Fruit fly (Drosophila melanogaster) whole organism, embryonic: ENCODE measurements around the gene bol.

Source experiments
- Blimp-1 ChIP-seq: fragments of 200-800 bp; sonication (Bioruptor generic); optimal IDR thresholded peaks from 3 replicates; lab custom pipeline; 2018; ENCODE audit warnings: missing biosample characterization, missing genetic modification characterization, mild to moderate bottlenecking, moderate library complexity, missing genetic modification reagents
- CG12071 ChIP-seq: fragments of 200-800 bp; sonication (Bioruptor generic); optimal IDR thresholded peaks from 3 replicates; lab custom pipeline; 2018; ENCODE audit warnings: missing biosample characterization, mild to moderate bottlenecking, missing genetic modification characterization
- CG12391 ChIP-seq: fragments of 200-800 bp; sonication (Bioruptor generic); optimal IDR thresholded peaks from 3 replicates; lab custom pipeline; 2018; ENCODE audit warnings: missing biosample characterization, mild to moderate bottlenecking, missing genetic modification characterization, moderate library complexity
- CG12744 ChIP-seq: fragments of 200-800 bp; sonication (Bioruptor generic); optimal IDR thresholded peaks from 2 replicates; lab custom pipeline; 2016; ENCODE audit warnings: missing biosample characterization, missing genetic modification characterization
- CG14050 ChIP-seq: fragments of 200-800 bp; sonication (Bioruptor generic); IDR thresholded peaks from 3 replicates; pipeline ENCODE4 v1.3.6; 2022; ENCODE audit warnings: missing biosample characterization, missing genetic modification characterization
- CG15011 ChIP-seq: fragments of 200-800 bp; sonication (Bioruptor generic); optimal IDR thresholded peaks from 3 replicates; lab custom pipeline; 2018; ENCODE audit warnings: missing biosample characterization, mild to moderate bottlenecking, missing genetic modification characterization
- CG1647 ChIP-seq: fragments of 200-800 bp; sonication (Bioruptor generic); optimal IDR thresholded peaks from 3 replicates; lab custom pipeline; 2016; ENCODE audit warnings: missing biosample characterization, missing genetic modification characterization
- CG17186 ChIP-seq: fragments of 200-800 bp; sonication (Bioruptor generic); optimal IDR thresholded peaks from 3 replicates; lab custom pipeline; 2017; ENCODE audit warnings: missing biosample characterization, missing genetic modification reagents, missing genetic modification characterization
- CG2199 ChIP-seq: fragments of 200-800 bp; sonication (Bioruptor generic); IDR thresholded peaks from 3 replicates; pipeline ENCODE4 v1.3.6; 2022; ENCODE audit warnings: missing biosample characterization, missing genetic modification characterization
- CG30020 ChIP-seq: fragments of 200-800 bp; optimal IDR thresholded peaks from 2 replicates; lab custom pipeline; 2019; ENCODE audit warnings: missing biosample characterization, mild to moderate bottlenecking, missing genetic modification characterization, moderate library complexity
- CG30403 ChIP-seq: fragments of 200-800 bp; sonication (Bioruptor generic); optimal IDR thresholded peaks from 3 replicates; lab custom pipeline; 2016; ENCODE audit warnings: missing biosample characterization, missing genetic modification characterization
- CG4617 ChIP-seq: fragments of 200-800 bp; sonication (Bioruptor generic); optimal IDR thresholded peaks from 3 replicates; lab custom pipeline; 2016; ENCODE audit warnings: missing biosample characterization, missing genetic modification characterization, borderline replicate concordance
- CG5953 ChIP-seq: fragments of 200-800 bp; sonication (Bioruptor generic); IDR thresholded peaks from 2 replicates; pipeline ENCODE4 v1.3.6; 2022; ENCODE audit warnings: missing biosample characterization, missing genetic modification characterization
- CG6689 ChIP-seq: fragments of 200-800 bp; sonication (Bioruptor generic); IDR thresholded peaks from 2 replicates; pipeline ENCODE4 v1.3.6; 2022; ENCODE audit warnings: missing biosample characterization, missing genetic modification characterization
- CG8089 ChIP-seq: fragments of 200-800 bp; sonication (Bioruptor generic); optimal IDR thresholded peaks from 3 replicates; lab custom pipeline; 2016; ENCODE audit warnings: missing biosample characterization, missing genetic modification characterization
- CG8765 ChIP-seq: fragments of 200-800 bp; sonication (Bioruptor generic); IDR thresholded peaks from 2 replicates; pipeline ENCODE4 v1.3.6; 2022; ENCODE audit warnings: missing biosample characterization, missing genetic modification characterization
- CG9932 ChIP-seq: fragments of 200-800 bp; sonication (Bioruptor generic); IDR thresholded peaks from 2 replicates; pipeline ENCODE4 v1.3.6; 2022; ENCODE audit warnings: missing biosample characterization, missing genetic modification characterization
- Dfd ChIP-seq, 2 experiments: fragments of >200 bp; optimal IDR thresholded peaks; 2 replicates each; lab custom pipeline; 2017; ENCODE audit warnings: missing biosample characterization in 2 of 2, missing genetic modification characterization in 2 of 2
- Ets97D ChIP-seq: fragments of 200-800 bp; sonication (Bioruptor generic); optimal IDR thresholded peaks from 3 replicates; lab custom pipeline; 2016; ENCODE audit warnings: missing biosample characterization, missing genetic modification characterization
- HmgD ChIP-seq: fragments of 200-800 bp; sonication (Bioruptor generic); optimal IDR thresholded peaks from 3 replicates; lab custom pipeline; 2016; ENCODE audit warnings: missing biosample characterization, missing genetic modification characterization
- Jarid2 ChIP-seq: fragments of 200-800 bp; sonication (Bioruptor generic); optimal IDR thresholded peaks from 3 replicates; lab custom pipeline; 2017; ENCODE audit warnings: mild to moderate bottlenecking, missing biosample characterization, missing genetic modification reagents, missing genetic modification characterization
- Lhr ChIP-seq: fragments of 200-800 bp; sonication (Bioruptor generic); optimal IDR thresholded peaks from 3 replicates; lab custom pipeline; 2017; ENCODE audit warnings: mild to moderate bottlenecking, missing biosample characterization, missing genetic modification reagents, missing genetic modification characterization
- MBD-R2 ChIP-seq: fragments of 200-800 bp; sonication (Bioruptor generic); IDR thresholded peaks from 2 replicates; pipeline ENCODE4 v1.3.6; 2022; ENCODE audit warnings: missing biosample characterization, missing genetic modification characterization
- Optix ChIP-seq: fragments of 200-800 bp; sonication (Bioruptor generic); IDR thresholded peaks from 3 replicates; pipeline ENCODE4 v1.3.6; 2022; ENCODE audit warnings: missing biosample characterization, missing genetic modification characterization
- Sry-δ ChIP-seq: fragments of 200-800 bp; sonication (Bioruptor generic); optimal IDR thresholded peaks from 2 replicates; lab custom pipeline; 2016; ENCODE audit warnings: missing biosample characterization, missing genetic modification characterization
- Taf1 ChIP-seq: fragments of 200-800 bp; sonication (Bioruptor generic); IDR thresholded peaks from 2 replicates; pipeline ENCODE4 v1.3.6; 2022; ENCODE audit warnings: missing biosample characterization, missing genetic modification characterization
- YL-1 ChIP-seq: fragments of 200-800 bp; sonication (Bioruptor generic); optimal IDR thresholded peaks from 3 replicates; lab custom pipeline; 2017; ENCODE audit warnings: missing biosample characterization, mild to moderate bottlenecking, missing genetic modification characterization
- abd-A ChIP-seq: fragments of 200-800 bp; sonication (Bioruptor generic); optimal IDR thresholded peaks from 3 replicates; lab custom pipeline; 2019; ENCODE audit warnings: missing biosample characterization, mild to moderate bottlenecking, missing genetic modification characterization, moderate library complexity
- ac ChIP-seq: fragments of 200-800 bp; sonication (Bioruptor generic); optimal IDR thresholded peaks from 3 replicates; lab custom pipeline; 2017; ENCODE audit warnings: missing biosample characterization, mild to moderate bottlenecking, missing genetic modification characterization
- chinmo ChIP-seq: fragments of 200-800 bp; sonication (Bioruptor generic); IDR thresholded peaks from 4 replicates; pipeline ENCODE4 v1.3.6; 2022; ENCODE audit warnings: missing biosample characterization, missing genetic modification characterization; ENCODE audit not compliant: partially characterized antibody
- da ChIP-seq: fragments of 200-800 bp; sonication (Bioruptor generic); optimal IDR thresholded peaks from 2 replicates; lab custom pipeline; 2016; ENCODE audit warnings: missing biosample characterization, missing genetic modification characterization
- dmrt11E ChIP-seq: fragments of 200-800 bp; sonication (Bioruptor generic); optimal IDR thresholded peaks from 3 replicates; lab custom pipeline; 2018; ENCODE audit warnings: missing biosample characterization, mild to moderate bottlenecking, missing genetic modification characterization, moderate library complexity
- en ChIP-seq: fragments of 200-800 bp; sonication (Bioruptor generic); optimal IDR thresholded peaks from 2 replicates; lab custom pipeline; 2016; ENCODE audit warnings: missing biosample characterization, missing genetic modification characterization
- eve ChIP-seq, 2 experiments: fragments of >200 bp; optimal IDR thresholded peaks; 2 replicates each; lab custom pipeline; 2017; ENCODE audit warnings: missing biosample characterization in 2 of 2, missing genetic modification characterization in 2 of 2
- exex ChIP-seq: fragments of 200-800 bp; sonication (Bioruptor generic); optimal IDR thresholded peaks from 4 replicates; lab custom pipeline; 2018; ENCODE audit warnings: missing biosample characterization, mild to moderate bottlenecking, missing genetic modification characterization, moderate library complexity
- fu2 ChIP-seq: fragments of 200-800 bp; sonication (Bioruptor generic); optimal IDR thresholded peaks from 2 replicates; lab custom pipeline; 2016; ENCODE audit warnings: missing biosample characterization, missing genetic modification characterization
- h ChIP-seq: fragments of >200 bp; optimal IDR thresholded peaks from 2 replicates; lab custom pipeline; 2017
- ham ChIP-seq: fragments of 200-800 bp; sonication (Bioruptor generic); IDR thresholded peaks from 2 replicates; pipeline ENCODE4 v1.3.6; 2022; ENCODE audit warnings: missing biosample characterization, missing genetic modification characterization
- hbn ChIP-seq: fragments of 200-800 bp; sonication (Bioruptor generic); IDR thresholded peaks from 2 replicates; pipeline ENCODE4 v1.3.6; 2022; ENCODE audit warnings: missing biosample characterization, missing genetic modification characterization; ENCODE audit not compliant: partially characterized antibody
- knrl ChIP-seq: fragments of 200-800 bp; sonication (Bioruptor generic); IDR thresholded peaks from 3 replicates; pipeline ENCODE4 v1.3.6; 2022; ENCODE audit warnings: missing biosample characterization, missing genetic modification characterization; ENCODE audit not compliant: partially characterized antibody
- mirr ChIP-seq: fragments of 200-800 bp; sonication (Bioruptor generic); optimal IDR thresholded peaks from 3 replicates; lab custom pipeline; 2018; ENCODE audit warnings: missing biosample characterization, mild to moderate bottlenecking, missing genetic modification characterization
- nau ChIP-seq: fragments of 200-800 bp; sonication (Bioruptor generic); optimal IDR thresholded peaks from 3 replicates; lab custom pipeline; 2017; ENCODE audit warnings: missing biosample characterization, mild to moderate bottlenecking, missing genetic modification characterization, missing genetic modification reagents
- onecut ChIP-seq: fragments of 200-800 bp; sonication (Bioruptor generic); IDR thresholded peaks from 2 replicates; pipeline ENCODE4 v1.3.6; 2022; ENCODE audit warnings: missing biosample characterization, missing genetic modification characterization
- scrt ChIP-seq: fragments of 200-800 bp; sonication (Bioruptor generic); optimal IDR thresholded peaks from 2 replicates; lab custom pipeline; 2018; ENCODE audit warnings: missing biosample characterization, mild to moderate bottlenecking, missing genetic modification characterization, moderate library complexity
- sim ChIP-seq: fragments of 200-800 bp; sonication (Bioruptor generic); IDR thresholded peaks from 2 replicates; pipeline ENCODE4 v1.3.6; 2022; ENCODE audit warnings: missing biosample characterization, missing genetic modification characterization
- slou ChIP-seq: fragments of 200-800 bp; sonication (Bioruptor generic); optimal IDR thresholded peaks from 3 replicates; lab custom pipeline; 2016; ENCODE audit warnings: missing biosample characterization, missing genetic modification characterization
- sob ChIP-seq: fragments of 200-800 bp; sonication (Bioruptor generic); IDR thresholded peaks from 2 replicates; pipeline ENCODE4 v1.3.6; 2022; ENCODE audit warnings: missing biosample characterization, missing genetic modification characterization
- stwl ChIP-seq: fragments of 200-800 bp; sonication (Bioruptor generic); optimal IDR thresholded peaks from 3 replicates; lab custom pipeline; 2018; ENCODE audit warnings: missing biosample characterization, mild to moderate bottlenecking, missing genetic modification characterization, moderate library complexity
- ttk ChIP-seq: fragments of 200-800 bp; sonication (Bioruptor generic); IDR thresholded peaks from 2 replicates; pipeline ENCODE4 v2.1.2; 2022; ENCODE audit warnings: missing biosample characterization, missing genetic modification characterization
- wor ChIP-seq: fragments of 200-800 bp; sonication (Bioruptor generic); IDR thresholded peaks from 2 replicates; pipeline ENCODE4 v1.3.6; 2022; ENCODE audit warnings: missing biosample characterization, missing genetic modification characterization

Gene bol

DNA sequence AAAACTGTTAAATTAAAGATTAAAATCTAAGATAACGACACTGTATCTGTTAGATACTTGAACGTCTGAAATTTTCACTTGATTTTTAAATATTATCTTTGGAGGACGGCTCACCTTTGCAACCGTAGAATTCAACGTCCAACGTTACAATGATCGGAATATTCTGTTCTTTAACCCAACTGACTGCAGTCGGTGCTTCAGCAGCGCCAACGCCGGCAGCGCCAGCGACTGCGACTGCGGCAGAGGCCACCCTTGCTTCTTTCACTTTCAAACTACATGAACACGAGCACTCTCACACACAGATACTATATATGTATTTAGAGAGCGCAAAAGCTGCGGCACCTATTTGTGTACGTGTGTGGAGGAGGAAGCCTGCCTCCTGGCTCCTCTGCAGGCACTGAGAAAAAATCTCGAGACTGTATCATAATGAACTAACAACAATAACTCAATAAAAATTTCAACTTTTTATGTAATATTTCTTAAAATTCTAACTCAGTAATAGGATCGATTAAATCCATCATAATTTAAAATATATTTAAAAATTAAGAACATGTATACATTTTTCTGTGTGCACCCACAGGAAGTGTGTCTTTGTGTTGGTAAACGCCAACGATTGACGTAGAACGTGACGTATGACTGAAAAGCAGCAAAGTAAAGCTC, 76.6 kb downstream of the bol start (continued):
- TF ChIP-seq en (GFP tag; lab: Kevin White, UChicago) (no peak), ttk (GFP tag; lab: Robert Waterston, UW) (peak; percentile 87), sob (GFP tag; lab: Robert Waterston, UW) (peak; percentile 93), CG9932 (GFP tag; lab: Robert Waterston, UW) (peak; percentile 94), Jarid2 (GFP tag; lab: Kevin White, UChicago) (peak; percentile 59), CG8765 (GFP tag; lab: Robert Waterston, UW) (peak; percentile 72), CG1647 (peak; percentile 74), CG6689 (GFP tag; lab: Robert Waterston, UW) (peak; percentile 88), exex (tag; lab: Kevin White, UChicago) (peak; percentile 75), CG8089 (GFP tag; lab: Kevin White, UChicago) (no peak), CG4617 (GFP tag; lab: Kevin White, UChicago) (peak; percentile 48), dmrt11E (tag; lab: Kevin White, UChicago) (peak; percentile 86), scrt (GFP tag; lab: Kevin White, UChicago) (peak; percentile 91), chinmo (GFP tag; lab: Robert Waterston, UW) (no peak), fu2 (GFP tag; lab: Kevin White, UChicago) (no peak), MBD-R2 (GFP tag; lab: Robert Waterston, UW) (peak; percentile 85; the same call in 1 of the 2 replicates), CG5953 (GFP tag; lab: Robert Waterston, UW) (peak; percentile 80), stwl (no peak), Taf1 (GFP tag; lab: Robert Waterston, UW) (peak; percentile 90), CG17186 (GFP tag; lab: Kevin White, UChicago) (peak; percentile 36), CG12071 (GFP tag; lab: Kevin White, UChicago) (peak; percentile 78), eve (GFP tag; optimal IDR thresholded peaks at IDR 0.05; lab: Kevin White, UChicago) (peak in 1 of 2 experiments; percentile 92), da (GFP tag; lab: Kevin White, UChicago) (no peak), wor (peak; percentile 93), CG30403 (GFP tag; lab: Kevin White, UChicago) (peak; percentile 93), abd-A (tag; lab: Kevin White, UChicago) (peak; percentile 81), Ets97D (GFP tag; lab: Kevin White, UChicago) (peak; percentile 3), Dfd (GFP tag; optimal IDR thresholded peaks at IDR 0.05; lab: Kevin White, UChicago) (no peak), Blimp-1 (peak; percentile 89), sim (GFP tag; lab: Robert Waterston, UW) (peak; percentile 32; the same call in 1 of the 2 replicates), CG12744 (peak; percentile 25), HmgD (no peak), h (lab: Kevin White, UChicago) (no peak), ham (GFP tag; lab: Robert Waterston, UW) (no peak), onecut (GFP tag; lab: Robert Waterston, UW) (peak; percentile 81), CG12391 (tag; lab: Kevin White, UChicago) (peak; percentile 95), CG14050 (GFP tag; lab: Robert Waterston, UW) (peak; percentile 79), CG2199 (GFP tag; lab: Robert Waterston, UW) (no peak), hbn (GFP tag; lab: Robert Waterston, UW) (no peak), YL-1 (peak; percentile 73), slou (GFP tag; lab: Kevin White, UChicago) (peak; percentile 83), Sry-δ (GFP tag; lab: Kevin White, UChicago) (peak; percentile 3), mirr (GFP tag; lab: Kevin White, UChicago) (peak; percentile 49), Lhr (GFP tag; lab: Kevin White, UChicago) (peak; percentile 59), Optix (GFP tag; lab: Robert Waterston, UW) (peak; percentile 74; the same call in 2 of the 3 replicates), CG30020 (tag; lab: Kevin White, UChicago) (peak; percentile 61), nau (peak; percentile 72), CG15011 (peak; percentile 83), knrl (GFP tag; lab: Robert Waterston, UW) (no peak), ac (GFP tag; lab: Kevin White, UChicago) (peak; percentile 25)
